Worm (Caenorhabditis elegans): ENCODE measurements around the gene ubq-1.

DNA sequence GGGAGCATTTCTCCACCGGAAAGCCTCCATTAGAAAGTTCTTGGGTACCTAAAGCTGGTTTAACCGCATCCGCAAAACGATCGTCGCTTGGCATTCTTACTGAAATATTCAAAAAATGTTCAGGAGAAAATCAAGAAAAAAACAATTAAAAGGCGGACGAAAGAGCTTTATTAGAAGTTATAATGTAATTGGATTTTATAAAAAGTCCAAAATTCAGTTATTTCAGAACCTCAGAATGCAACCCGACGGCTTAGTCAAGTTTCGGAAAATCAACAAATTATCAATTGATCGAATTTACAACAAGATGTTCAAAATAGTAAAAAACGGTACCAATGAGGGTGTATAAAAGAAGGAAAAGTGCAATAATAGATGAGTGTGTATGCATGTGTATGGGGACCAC, 44.1 kb upstream of the ubq-1 start, which contains the start of gene pxl-1:
- TF ChIP-seq nhr-25 (tag; optimal IDR thresholded peaks at IDR 0.05): no peak
- TF ChIP-seq egl-27 (tag; optimal IDR thresholded peaks at IDR 0.05): no peak
- TF ChIP-seq ceh-16 (tag; optimal IDR thresholded peaks at IDR 0.05): no peak
- no peak for TF ChIP-seq unc-39 (tag; optimal IDR thresholded peaks at IDR 0.05)
- TF ChIP-seq lsy-2 (tag; optimal IDR thresholded peaks at IDR 0.05): no peak
- TF ChIP-seq lin-13 (GFP tag; optimal IDR thresholded peaks at IDR 0.05): no peak
- no peak for TF ChIP-seq ztf-11 (tag; optimal IDR thresholded peaks at IDR 0.05)
- no peak for TF ChIP-seq fos-1 (tag; optimal IDR thresholded peaks at IDR 0.05)
- no peak for TF ChIP-seq ZK546.5 (tag; optimal IDR thresholded peaks at IDR 0.05)
- TF ChIP-seq snpc-4 (tag; optimal IDR thresholded peaks at IDR 0.05): no peak
